Worm (Caenorhabditis elegans) whole organism, L2 larva: ENCODE measurements around the gene timm-17B.1.
"Not testable (repeated sequence)": the region's sequence is repeated elsewhere in the genome, so short reads cannot be mapped to it uniquely, and the experiment has no call there.

Experiments
- alr-1 ChIP-seq: fragments of 150-350 bp; optimal IDR thresholded peaks from 2 replicates; lab custom pipeline; 2014; ENCODE audit warnings: missing biosample characterization, missing genetic modification characterization
- unc-62 ChIP-seq: fragments of 150-350 bp; optimal IDR thresholded peaks from 2 replicates; lab custom pipeline; 2014; ENCODE audit warnings: missing biosample characterization, missing genetic modification reagents, missing genetic modification characterization

DNA sequence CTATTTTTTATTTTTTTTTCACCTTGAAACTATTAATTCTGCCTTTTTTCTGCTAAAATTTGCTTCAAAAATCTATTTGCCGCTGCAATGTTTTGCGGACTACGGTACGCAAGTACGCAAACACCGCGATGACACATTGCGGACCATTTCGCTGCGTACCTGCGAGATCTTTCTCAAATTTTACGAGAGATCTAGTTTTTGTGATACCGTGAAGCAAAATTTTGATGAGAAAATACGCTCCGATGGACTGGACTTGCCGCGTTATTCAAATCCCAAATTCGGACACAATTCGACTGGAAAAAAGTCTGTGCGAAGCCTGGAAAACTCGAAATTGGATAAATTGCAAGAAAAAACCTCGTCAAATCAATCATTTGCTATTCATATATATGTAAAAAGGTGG is 24.8 kb downstream of the timm-17B.1 start:
- not testable (repeated sequence) for TF ChIP-seq alr-1 (tag; lab: Kevin White, UChicago); unc-62
